Worm (Caenorhabditis elegans) whole organism, L1 larva: ENCODE results near the gene C35D10.12.

Source experiments
- nhr-47 ChIP-seq: sonication (generic microtip); optimal IDR thresholded peaks from 2 replicates; lab custom pipeline; 2016; ENCODE audit warnings: mild to moderate bottlenecking, missing genetic modification characterization, moderate library complexity, missing compliant biosample characterization
- zag-1 ChIP-seq: fragments of 150-350 bp; optimal IDR thresholded peaks from 2 replicates; lab custom pipeline; 2014; ENCODE audit warnings: missing biosample characterization, missing genetic modification characterization

- TF ChIP-seq nhr-47 (tag; lab: Kevin White, UChicago) (no peak), zag-1 (tag; lab: Kevin White, UChicago) (no peak)
These were observed 7.4 kb upstream of the C35D10.12 start for ce11 chrIII:4881955-4882354.
